Fruit fly (Drosophila melanogaster) whole organism: ENCODE measurements around the gene ATPsynG.

Source experiments
- Dll ChIP-seq: fragments of >200 bp; optimal IDR thresholded peaks from 2 replicates; lab custom pipeline; 2017
- pan ChIP-seq: fragments of >200 bp; optimal IDR thresholded peaks from 2 replicates; lab custom pipeline; 2017
- psq ChIP-seq: fragments of >200 bp; optimal IDR thresholded peaks from 2 replicates; lab custom pipeline; 2017

dm6 chr2L:10988026-10988425, 11.8 kb upstream of the ATPsynG start:
- TF ChIP-seq psq (lab: Kevin White, UChicago) (no peak), Dll (lab: Kevin White, UChicago) (no peak), pan (lab: Kevin White, UChicago) (no peak)
